Worm (Caenorhabditis elegans): ENCODE measurements around the gene K08E7.4.

K08E7.4 gene

ce11 chrIV:12542011-12542410 lies 28.9 kb downstream of the K08E7.4 start, which contains the start of gene ham-1:
ham-1 (plus strand) TSS chrIV:12542183.
- no peak for TF ChIP-seq W03F9.2 (tag; optimal IDR thresholded peaks at IDR 0.05)
- TF ChIP-seq dao-5 (tag; optimal IDR thresholded peaks at IDR 0.05), result no peak
- no peak for TF ChIP-seq him-1 (tag; optimal IDR thresholded peaks at IDR 0.05)

DNA sequence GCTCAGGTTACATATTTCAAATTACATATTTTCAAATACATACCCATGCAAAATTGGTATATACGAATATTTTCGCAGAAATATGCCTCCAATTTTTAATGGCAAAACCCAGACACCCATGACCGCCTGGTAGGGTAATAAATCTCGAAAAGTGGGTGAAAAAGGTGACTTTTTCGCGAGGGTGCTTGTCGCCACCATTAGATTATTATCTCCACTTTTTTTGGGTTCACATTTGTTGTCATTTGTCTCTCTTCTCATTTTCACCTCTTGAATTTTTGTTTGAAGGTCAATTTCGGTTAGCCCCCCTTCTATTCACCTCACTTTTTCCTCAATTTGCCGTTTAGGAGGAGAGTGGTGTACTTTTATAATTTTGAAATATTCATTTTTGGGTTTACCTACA lies 30.7 kb downstream of the K08E7.4 start:
- TF ChIP-seq dao-5 (tag; optimal IDR thresholded peaks at IDR 0.05), result no peak

DNA sequence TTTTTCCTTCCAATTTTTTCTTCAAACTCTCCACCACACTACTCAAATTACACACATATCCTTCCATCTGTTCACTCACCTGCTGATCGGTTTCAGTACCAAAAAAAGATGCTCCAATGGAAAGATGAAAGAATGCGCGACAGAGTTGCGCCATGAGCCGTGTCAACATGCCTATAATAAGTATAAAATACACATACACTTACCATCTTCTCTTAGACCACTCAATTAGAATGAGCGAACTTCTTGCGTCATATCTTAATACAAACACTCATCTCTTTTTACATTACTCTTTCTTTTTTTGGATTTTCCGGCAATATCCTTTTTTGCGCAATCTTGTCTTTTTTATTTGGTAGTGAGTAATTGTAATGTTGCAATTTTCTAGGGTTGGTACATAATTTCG lies 33.3 kb downstream of the K08E7.4 start:
- TF ChIP-seq dao-5 (tag; optimal IDR thresholded peaks at IDR 0.05), result no peak
- TF ChIP-seq W03F9.2 (tag; optimal IDR thresholded peaks at IDR 0.05), result no peak
- no peak for TF ChIP-seq him-1 (tag; optimal IDR thresholded peaks at IDR 0.05)

- TF ChIP-seq him-1 (tag; optimal IDR thresholded peaks at IDR 0.05) (no peak), dao-5 (tag; optimal IDR thresholded peaks at IDR 0.05) (no peak), W03F9.2 (tag; optimal IDR thresholded peaks at IDR 0.05) (no peak)
Measured at ce11 chrIV:12536358-12536757, 34.6 kb downstream of the K08E7.4 start.

ce11 chrIV:12531464-12531863 lies 39.5 kb downstream of the K08E7.4 start:
- TF ChIP-seq W03F9.2 (tag; optimal IDR thresholded peaks at IDR 0.05), result no peak
- no peak for TF ChIP-seq dao-5 (tag; optimal IDR thresholded peaks at IDR 0.05)
- TF ChIP-seq him-1 (tag; optimal IDR thresholded peaks at IDR 0.05), result no peak

- TF ChIP-seq W03F9.2 (tag; optimal IDR thresholded peaks at IDR 0.05), result no peak
- no peak for TF ChIP-seq him-1 (tag; optimal IDR thresholded peaks at IDR 0.05)
- TF ChIP-seq dao-5 (tag; optimal IDR thresholded peaks at IDR 0.05), result no peak
Measured at ce11 chrIV:12531047-12531446, 39.9 kb downstream of the K08E7.4 start, which contains the start of gene F53B2.5. F53B2.5 (minus strand) TSS chrIV:12531147.

DNA sequence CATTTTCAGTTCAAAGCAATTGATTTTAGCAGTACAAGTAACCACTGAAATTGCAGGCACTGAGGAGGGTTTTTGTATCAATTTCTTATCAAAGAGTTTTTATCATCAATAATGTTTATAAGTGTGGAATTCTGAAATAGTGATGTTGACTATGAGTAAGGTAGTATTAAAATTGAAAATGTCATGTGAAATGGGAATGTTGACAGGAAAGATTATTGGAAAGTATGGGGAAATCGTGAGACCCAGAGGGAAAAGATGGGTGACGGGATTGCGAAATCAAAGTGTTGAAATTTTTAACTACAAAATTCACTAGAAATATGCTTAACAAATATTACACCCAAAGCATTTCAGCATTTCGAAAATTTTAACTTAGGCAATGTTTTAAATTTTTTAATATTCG lies 43.7 kb downstream of the K08E7.4 start, which contains the start of gene F53B2.8:
Gene F53B2.8, minus strand, starts transcription at position 180 of the 400 bp plus-strand sequence.
- TF ChIP-seq dao-5 (tag; optimal IDR thresholded peaks at IDR 0.05) (no peak), W03F9.2 (tag; optimal IDR thresholded peaks at IDR 0.05) (peak; percentile 47)

DNA sequence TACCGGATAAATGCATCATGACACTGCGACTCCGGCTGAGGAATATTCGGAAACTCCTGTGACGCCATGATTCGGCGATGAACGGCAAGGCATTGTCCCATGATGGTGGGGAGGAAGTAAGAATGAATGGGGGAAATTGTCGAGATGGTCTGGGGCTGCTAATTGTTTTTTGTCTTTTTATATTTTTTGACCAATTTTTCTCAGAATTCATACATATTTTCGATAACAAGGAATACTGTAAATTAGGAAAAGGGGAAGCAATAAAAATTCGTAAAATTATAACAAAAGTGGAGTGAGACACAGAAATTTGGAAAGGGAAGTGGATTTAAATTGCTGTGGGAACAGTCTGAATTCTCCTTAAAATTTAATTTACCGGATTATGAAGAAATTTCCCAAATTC lies 45.5 kb downstream of the K08E7.4 start, which contains the start of gene eak-4:
Gene eak-4, minus strand, starts transcription at position 101 of the 400 bp plus-strand sequence.
- TF ChIP-seq dao-5 (tag; optimal IDR thresholded peaks at IDR 0.05), result no peak
- no peak for TF ChIP-seq him-1 (tag; optimal IDR thresholded peaks at IDR 0.05)
- TF ChIP-seq W03F9.2 (tag; optimal IDR thresholded peaks at IDR 0.05), result no peak

DNA sequence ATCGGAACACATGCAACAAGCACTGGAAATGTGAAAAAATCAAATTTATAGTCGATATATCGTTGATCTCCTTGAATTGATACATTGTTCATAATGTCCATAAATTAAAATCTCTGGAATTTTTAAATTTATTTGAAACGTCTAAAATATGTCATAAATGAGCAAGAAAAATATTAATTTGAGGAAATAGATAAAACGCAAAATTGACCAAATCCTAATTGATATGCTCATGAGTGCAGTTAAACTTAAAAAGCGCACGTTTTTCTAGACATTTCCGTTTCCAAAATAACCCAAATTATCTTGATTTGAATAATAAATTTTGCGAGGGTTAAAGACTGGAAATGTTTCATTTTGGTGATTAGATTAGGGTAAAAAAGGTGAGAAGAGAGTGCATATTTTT lies 48.4 kb downstream of the K08E7.4 start, which contains the start of gene sru-13:
Gene sru-13, minus strand, starts transcription at position 101 of the 400 bp plus-strand sequence.
- TF ChIP-seq him-1 (tag; optimal IDR thresholded peaks at IDR 0.05), result no peak
- TF ChIP-seq dao-5 (tag; optimal IDR thresholded peaks at IDR 0.05), result no peak
- TF ChIP-seq W03F9.2 (tag; optimal IDR thresholded peaks at IDR 0.05), result no peak

Measured in whole organism, L4/young adult.